Worm (Caenorhabditis elegans) whole organism, L4/young adult: ENCODE measurements around the gene txt-1.

Experiments used
- W03F9.2 ChIP-seq: fragments of 150-350 bp; optimal IDR thresholded peaks from 2 replicates; lab custom pipeline; 2014; ENCODE audit warnings: missing biosample characterization, missing genetic modification characterization
- dao-5 ChIP-seq: sonication (generic microtip); optimal IDR thresholded peaks from 2 replicates; lab custom pipeline; 2016; ENCODE audit warnings: missing genotype, missing genetic modification characterization, moderate library complexity, missing compliant biosample characterization
- him-1 ChIP-seq: sonication (generic microtip); optimal IDR thresholded peaks from 2 replicates; lab custom pipeline; 2016; ENCODE audit warnings: missing genotype, missing genetic modification reagents, missing genetic modification characterization, missing compliant biosample characterization

DNA sequence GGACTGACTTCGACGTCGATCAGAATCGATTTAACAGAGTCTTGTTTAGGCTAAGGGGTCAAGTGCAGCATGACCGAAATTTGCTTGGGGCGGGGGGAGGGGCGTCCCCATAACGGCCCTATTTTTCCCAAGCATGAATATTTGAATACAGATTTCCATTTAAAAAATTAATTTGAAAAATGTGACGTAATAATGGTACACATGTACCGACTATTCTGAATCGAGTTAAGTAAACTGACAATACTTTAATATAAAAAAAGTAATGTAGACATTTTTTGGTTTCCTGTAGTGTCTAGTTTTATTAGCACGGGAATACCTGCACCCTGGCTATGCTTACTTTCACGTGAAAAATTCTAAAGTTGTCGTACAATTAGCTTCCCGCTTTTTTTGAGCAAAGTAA, 19.2 kb upstream of the txt-1 start:
- TF ChIP-seq dao-5 (no peak), him-1 (tag; lab: Kevin White, UChicago) (no peak), W03F9.2 (tag; lab: Kevin White, UChicago) (no peak)
